Worm (Caenorhabditis elegans): ENCODE results near the gene sorf-2.

- no peak for TF ChIP-seq ceh-82 (tag; optimal IDR thresholded peaks at IDR 0.05)
- TF ChIP-seq lsy-2 (tag; optimal IDR thresholded peaks at IDR 0.05): peak in 1 of 2 experiments; percentile 10
- TF ChIP-seq unc-62 (GFP tag; optimal IDR thresholded peaks at IDR 0.05 in 1 of 2): no peak
- TF ChIP-seq unc-62 (tag; optimal IDR thresholded peaks at IDR 0.05): no peak
- no peak for TF ChIP-seq nhr-11 (tag; optimal IDR thresholded peaks at IDR 0.05)
- TF ChIP-seq nhr-237 (tag; optimal IDR thresholded peaks at IDR 0.05): no peak
- TF ChIP-seq ceh-28 (tag; optimal IDR thresholded peaks at IDR 0.05): no peak
- no peak for TF ChIP-seq daf-8 (GFP tag; IDR thresholded peaks at IDR 0.05)
- no peak for TF ChIP-seq lin-39 (tag; optimal IDR thresholded peaks at IDR 0.05)
- TF ChIP-seq zag-1 (tag; optimal IDR thresholded peaks at IDR 0.05): no peak
- TF ChIP-seq nhr-28 (tag; optimal IDR thresholded peaks at IDR 0.05): no peak
Measured at ce11 chrIII:5380554-5380953, 54.1 kb downstream of the sorf-2 start.
